Worm (Caenorhabditis elegans): Measurements from ENCODE around the gene spin-4.

DNA sequence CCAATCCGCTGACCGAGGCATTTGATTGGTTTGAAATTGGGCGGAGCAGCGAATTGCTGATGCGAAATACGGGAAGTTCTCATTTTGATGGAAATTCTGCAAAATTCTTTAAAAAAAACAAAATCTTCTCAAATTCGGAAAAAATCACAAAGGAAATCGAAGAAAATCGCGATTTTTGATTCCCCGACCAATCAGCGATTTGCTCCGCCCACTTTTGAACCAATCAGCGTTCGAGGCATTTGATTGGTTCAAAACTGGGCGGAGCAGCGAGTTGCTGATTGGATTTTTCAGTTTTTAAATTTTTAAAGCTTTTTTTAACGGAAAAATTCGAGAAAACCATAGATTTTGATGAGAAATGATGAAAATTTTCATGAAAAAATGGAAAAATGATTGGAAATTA is 52.2 kb downstream of the spin-4 start:
- TF ChIP-seq W03F9.2 (tag; optimal IDR thresholded peaks at IDR 0.05) (no peak), him-1 (tag; optimal IDR thresholded peaks at IDR 0.05) (no peak), dao-5 (tag; optimal IDR thresholded peaks at IDR 0.05) (no peak)

Data from whole organism, L4/young adult.